Worm (Caenorhabditis elegans): ENCODE measurements around the gene tag-294.

tag-294 gene

ce11 chrX:5773471-5773870 is 10.3 kb upstream of the tag-294 start, which contains the start of gene sym-3:
Gene sym-3, plus strand, starts transcription at chrX:5773771.
- TF ChIP-seq Y53G8AR.9 (GFP tag; conservative IDR thresholded peaks at IDR 0.05): no peak
- no peak for TF ChIP-seq lsy-27 (tag; optimal IDR thresholded peaks at IDR 0.05; ENCODE audit: borderline replicate concordance, insufficient read depth)
- no peak for TF ChIP-seq tlf-1 (GFP tag; optimal IDR thresholded peaks at IDR 0.05)
- no peak for TF ChIP-seq chd-7 (tag; optimal IDR thresholded peaks at IDR 0.05)
- no peak for TF ChIP-seq egl-18 (GFP tag; IDR thresholded peaks at IDR 0.05)
- no peak for TF ChIP-seq madf-6 (GFP tag; IDR thresholded peaks at IDR 0.05)
- no peak for TF ChIP-seq tbx-9 (tag; optimal IDR thresholded peaks at IDR 0.05; ENCODE audit: borderline replicate concordance)
- TF ChIP-seq Y53F4B.3 (GFP tag; IDR thresholded peaks at IDR 0.05): no peak
- no peak for TF ChIP-seq mes-4 (tag; optimal IDR thresholded peaks at IDR 0.05)
- TF ChIP-seq ztf-28 (GFP tag; IDR thresholded peaks at IDR 0.05): no peak
- no peak for TF ChIP-seq unc-62 (GFP tag; optimal IDR thresholded peaks at IDR 0.05)
- TF ChIP-seq B0035.1 (tag; optimal IDR thresholded peaks at IDR 0.05): no peak
- TF ChIP-seq him-1 (tag; optimal IDR thresholded peaks at IDR 0.05): no peak
- no peak for TF ChIP-seq nfya-1 (tag; optimal IDR thresholded peaks at IDR 0.05; ENCODE audit: borderline replicate concordance, insufficient read depth)
- no peak for TF ChIP-seq bed-2 (GFP tag; IDR thresholded peaks at IDR 0.05)
- no peak for TF ChIP-seq somi-1 (GFP tag; optimal IDR thresholded peaks at IDR 0.05)
- TF ChIP-seq ets-4 (GFP tag; optimal IDR thresholded peaks at IDR 0.05): no peak
- no peak for TF ChIP-seq hrde-1 (tag; optimal IDR thresholded peaks at IDR 0.05; ENCODE audit: borderline replicate concordance)

- TF ChIP-seq Y95B8A.8 (GFP tag; IDR thresholded peaks at IDR 0.05) (no peak), snpc-1.1 (tag; optimal IDR thresholded peaks at IDR 0.05; ENCODE audit: insufficient read depth) (no peak), ekl-4 (GFP tag; IDR thresholded peaks at IDR 0.05) (no peak), repo-1 (tag; optimal IDR thresholded peaks at IDR 0.05) (no peak), madf-6 (GFP tag; IDR thresholded peaks at IDR 0.05) (no peak), cebp-1 (GFP tag; IDR thresholded peaks at IDR 0.05) (no peak), cebp-1 (tag; optimal IDR thresholded peaks at IDR 0.05) (no peak), mes-4 (tag; optimal IDR thresholded peaks at IDR 0.05) (no peak), egl-44 (GFP tag; IDR thresholded peaks at IDR 0.05) (no peak), dox-1 (GFP tag; IDR thresholded peaks at IDR 0.05) (no peak), hmg-20 (GFP tag; IDR thresholded peaks at IDR 0.05) (no peak), somi-1 (GFP tag; optimal IDR thresholded peaks at IDR 0.05) (no peak), athp-1 (tag; optimal IDR thresholded peaks at IDR 0.05) (no peak)
Measured at ce11 chrX:5772538-5773154, 9.5 kb upstream of the tag-294 start.

ce11 chrX:5770648-5771047 is 7.5 kb upstream of the tag-294 start, which contains the start of gene C54H2.4:
Gene C54H2.4, minus strand, starts transcription at chrX:5770748.
- no peak for TF ChIP-seq rec-8 (tag; optimal IDR thresholded peaks at IDR 0.05)
- TF ChIP-seq snpc-3.4 (tag; optimal IDR thresholded peaks at IDR 0.05): no peak
- no peak for TF ChIP-seq tbx-9 (tag; optimal IDR thresholded peaks at IDR 0.05; ENCODE audit: borderline replicate concordance)
- no peak for TF ChIP-seq nhr-80 (tag; optimal IDR thresholded peaks at IDR 0.05)
- no peak for TF ChIP-seq bed-2 (GFP tag; IDR thresholded peaks at IDR 0.05)
- TF ChIP-seq rcor-1 (GFP tag; IDR thresholded peaks at IDR 0.05): no peak
- no peak for TF ChIP-seq Y67H2A.10 (GFP tag; conservative IDR thresholded peaks at IDR 0.05)
- TF ChIP-seq unc-130 (GFP tag; optimal IDR thresholded peaks at IDR 0.05): no peak
